Worm (Caenorhabditis elegans): ENCODE measurements around the gene mog-3.

DNA sequence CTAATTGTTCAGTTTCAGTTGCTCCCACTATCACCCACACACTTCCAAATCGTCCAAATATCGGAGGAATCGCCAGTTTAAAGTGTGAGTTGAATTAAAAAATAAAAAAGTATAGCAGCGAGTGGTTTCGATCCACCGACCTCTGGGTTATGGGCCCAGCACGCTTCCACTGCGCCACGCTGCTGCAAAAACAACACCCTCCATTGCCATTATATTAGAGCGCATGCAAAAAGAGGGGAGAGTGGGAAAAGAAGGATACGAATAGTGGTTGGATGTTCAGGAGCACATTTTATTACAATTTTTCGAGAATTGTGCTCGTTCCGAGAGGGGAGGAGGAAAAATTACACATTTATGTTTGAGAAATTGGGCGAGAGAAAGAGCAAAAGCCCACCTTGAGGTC lies 13.5 kb upstream of the mog-3 start:
- TF ChIP-seq nhr-237 (tag; optimal IDR thresholded peaks at IDR 0.05) (peak; percentile 4), unc-39 (tag; optimal IDR thresholded peaks at IDR 0.05) (peak; percentile 7), lsy-2 (tag; optimal IDR thresholded peaks at IDR 0.05) (peak; percentile 10), lin-13 (tag; optimal IDR thresholded peaks at IDR 0.05) (no peak), ces-1 (GFP tag; optimal IDR thresholded peaks at IDR 0.05) (no peak), M03D4.4 (tag; optimal IDR thresholded peaks at IDR 0.05) (peak; percentile 93), unc-62 (GFP tag; optimal IDR thresholded peaks at IDR 0.05) (peak; percentile 65), mls-2 (tag; optimal IDR thresholded peaks at IDR 0.05) (peak; percentile 95), cnd-1 (tag; optimal IDR thresholded peaks at IDR 0.05) (peak; percentile 90), tbx-8 (GFP tag; optimal IDR thresholded peaks at IDR 0.05) (peak; percentile 80)
